Worm (Caenorhabditis elegans): ENCODE data around the gene C04C3.4.
"Not testable (repeated sequence)": the region's sequence is repeated elsewhere in the genome, so short reads cannot be mapped to it uniquely, and the experiment has no call there.

Gene C04C3.4

ce11 chrIV:3394066-3394465, at the start of gene C04C3.4:
Gene C04C3.4, plus strand, starts transcription at chrIV:3394366.
- TF ChIP-seq dao-5, W03F9.2, him-1 (tag; optimal IDR thresholded peaks at IDR 0.05): not testable (repeated sequence)

- no peak for TF ChIP-seq dao-5 (tag; optimal IDR thresholded peaks at IDR 0.05)
- no peak for TF ChIP-seq W03F9.2 (tag; optimal IDR thresholded peaks at IDR 0.05)
- no peak for TF ChIP-seq him-1 (tag; optimal IDR thresholded peaks at IDR 0.05)
These were observed 48.7 kb upstream of the C04C3.4 start for ce11 chrIV:3345484-3345883.

ce11 chrIV:3348334-3348733, 45.8 kb upstream of the C04C3.4 start:
- TF ChIP-seq W03F9.2 (tag; optimal IDR thresholded peaks at IDR 0.05) = no peak
- no peak for TF ChIP-seq dao-5 (tag; optimal IDR thresholded peaks at IDR 0.05)
- TF ChIP-seq him-1 (tag; optimal IDR thresholded peaks at IDR 0.05) = no peak

ce11 chrIV:3349977-3350580, 44.1 kb upstream of the C04C3.4 start, which contains the start of gene elks-1:
Gene elks-1, minus strand, starts transcription at chrIV:3350027.
- TF ChIP-seq him-1 (tag; optimal IDR thresholded peaks at IDR 0.05) (no peak), W03F9.2 (tag; optimal IDR thresholded peaks at IDR 0.05) (no peak), dao-5 (tag; optimal IDR thresholded peaks at IDR 0.05) (no peak)

- TF ChIP-seq him-1 (tag; optimal IDR thresholded peaks at IDR 0.05) (no peak), dao-5 (tag; optimal IDR thresholded peaks at IDR 0.05) (no peak), W03F9.2 (tag; optimal IDR thresholded peaks at IDR 0.05) (no peak)
These were observed 42.1 kb upstream of the C04C3.4 start for ce11 chrIV:3352019-3352418.

- no peak for TF ChIP-seq W03F9.2 (tag; optimal IDR thresholded peaks at IDR 0.05)
- no peak for TF ChIP-seq him-1 (tag; optimal IDR thresholded peaks at IDR 0.05)
- TF ChIP-seq dao-5 (tag; optimal IDR thresholded peaks at IDR 0.05) = no peak
These were observed 39.4 kb upstream of the C04C3.4 start, which contains the start of gene F42A6.1 for ce11 chrIV:3354757-3355156. Gene F42A6.1, plus strand, starts transcription at chrIV:3355057.

- TF ChIP-seq W03F9.2 (tag; optimal IDR thresholded peaks at IDR 0.05) (no peak), him-1 (tag; optimal IDR thresholded peaks at IDR 0.05) (no peak), dao-5 (tag; optimal IDR thresholded peaks at IDR 0.05) (no peak)
These were observed 30.9 kb upstream of the C04C3.4 start, which contains the start of gene Y55H10A.2 for ce11 chrIV:3363221-3363620. Gene Y55H10A.2, plus strand, starts transcription at chrIV:3363521.

- TF ChIP-seq dao-5 (tag; optimal IDR thresholded peaks at IDR 0.05) = no peak
- TF ChIP-seq W03F9.2 (tag; optimal IDR thresholded peaks at IDR 0.05) = no peak
- TF ChIP-seq him-1 (tag; optimal IDR thresholded peaks at IDR 0.05) = no peak
These were observed 30.4 kb upstream of the C04C3.4 start for ce11 chrIV:3363784-3364183.

ce11 chrIV:3368638-3369247, 25.4 kb upstream of the C04C3.4 start, which contains the start of gene vha-19:
Gene vha-19, plus strand, starts transcription at chrIV:3369197.
- TF ChIP-seq dao-5 (tag; optimal IDR thresholded peaks at IDR 0.05) (no peak), him-1 (tag; optimal IDR thresholded peaks at IDR 0.05) (no peak), W03F9.2 (tag; optimal IDR thresholded peaks at IDR 0.05) (no peak)

- TF ChIP-seq W03F9.2 (tag; optimal IDR thresholded peaks at IDR 0.05) = no peak
- no peak for TF ChIP-seq dao-5 (tag; optimal IDR thresholded peaks at IDR 0.05)
- no peak for TF ChIP-seq him-1 (tag; optimal IDR thresholded peaks at IDR 0.05)
These were observed 20.8 kb upstream of the C04C3.4 start for ce11 chrIV:3373370-3373769.

ce11 chrIV:3378080-3378804, 15.9 kb upstream of the C04C3.4 start, which contains the start of gene otub-4:
Gene otub-4, minus strand, starts transcription at chrIV:3378130.
- no peak for TF ChIP-seq W03F9.2 (tag; optimal IDR thresholded peaks at IDR 0.05)
- TF ChIP-seq him-1 (tag; optimal IDR thresholded peaks at IDR 0.05) = no peak
- TF ChIP-seq dao-5 (tag; optimal IDR thresholded peaks at IDR 0.05) = no peak

- TF ChIP-seq W03F9.2 (tag; optimal IDR thresholded peaks at IDR 0.05) (no peak), dao-5 (tag; optimal IDR thresholded peaks at IDR 0.05) (no peak), him-1 (tag; optimal IDR thresholded peaks at IDR 0.05) (no peak)
These were observed 11.7 kb upstream of the C04C3.4 start, which contains the start of gene B0546.3 for ce11 chrIV:3382338-3382907. Gene B0546.3, minus strand, starts transcription at chrIV:3382841.

ce11 chrIV:3383203-3383602, 11.0 kb upstream of the C04C3.4 start:
- TF ChIP-seq him-1 (tag; optimal IDR thresholded peaks at IDR 0.05) (no peak), W03F9.2 (tag; optimal IDR thresholded peaks at IDR 0.05) (no peak)
